Worm (Caenorhabditis elegans) whole organism, early embryonic: ENCODE data around the gene ZK666.11.
A peak's percentile ranks its signal among the peaks of the same experiment; 100 is the strongest.

ENCODE experiments used
- B0310.2 ChIP-seq: sonication (generic microtip); optimal IDR thresholded peaks from 2 replicates; lab custom pipeline; 2016; ENCODE audit warnings: mild to moderate bottlenecking, missing genetic modification characterization, missing compliant biosample characterization
- F13C5.2 ChIP-seq: sonication (generic microtip); optimal IDR thresholded peaks from 2 replicates; lab custom pipeline; 2017; ENCODE audit warnings: mild to moderate bottlenecking, missing genetic modification characterization, inconsistent platforms, missing compliant biosample characterization
- aly-1 ChIP-seq: sonication (generic microtip); optimal IDR thresholded peaks from 2 replicates; lab custom pipeline; 2016; ENCODE audit warnings: missing genetic modification characterization, missing compliant biosample characterization
- ama-1 ChIP-seq: fragments of 150-350 bp; optimal IDR thresholded peaks from 2 replicates; lab custom pipeline; 2014
- ceh-13 ChIP-seq: fragments of 200-800 bp; sonication (Bioruptor generic); optimal IDR thresholded peaks from 2 replicates; lab custom pipeline; 2018; ENCODE audit warnings: mild to moderate bottlenecking, missing genetic modification characterization, missing compliant biosample characterization
- ceh-36 ChIP-seq: sonication (generic microtip); optimal IDR thresholded peaks from 2 replicates; lab custom pipeline; 2016; ENCODE audit warnings: missing genetic modification characterization, inconsistent platforms, missing compliant biosample characterization
- ets-7 ChIP-seq: sonication (generic microtip); optimal IDR thresholded peaks from 2 replicates; lab custom pipeline; 2016; ENCODE audit warnings: missing genotype, missing genetic modification characterization, missing compliant biosample characterization
- flt-1 ChIP-seq: fragments of 200-800 bp; sonication (Bioruptor generic); IDR thresholded peaks from 2 replicates; pipeline ENCODE4 v1.3.6; 2022; ENCODE audit warnings: missing genetic modification characterization, missing compliant biosample characterization
- hmbx-1 ChIP-seq: sonication (generic microtip); optimal IDR thresholded peaks from 2 replicates; lab custom pipeline; 2016; ENCODE audit warnings: mild to moderate bottlenecking, missing genetic modification characterization, missing compliant biosample characterization
- hmg-4 ChIP-seq: fragments of 200-800 bp; sonication (Bioruptor generic); optimal IDR thresholded peaks from 2 replicates; lab custom pipeline; 2018; ENCODE audit warnings: mild to moderate bottlenecking, missing genetic modification characterization, missing compliant biosample characterization
- hnd-1 ChIP-seq: sonication (generic microtip); optimal IDR thresholded peaks from 2 replicates; lab custom pipeline; 2016; ENCODE audit warnings: missing genetic modification characterization, missing compliant biosample characterization
- pes-1 ChIP-seq: fragments of 200-800 bp; sonication (Bioruptor generic); IDR thresholded peaks from 2 replicates; pipeline ENCODE4 v1.3.6; 2022; ENCODE audit warnings: missing genetic modification reagents, missing genetic modification characterization, missing compliant biosample characterization
- scrt-1 ChIP-seq: fragments of 200-800 bp; sonication (Bioruptor generic); IDR thresholded peaks from 2 replicates; pipeline ENCODE4 v1.3.6; 2022; ENCODE audit warnings: missing genetic modification characterization, missing compliant biosample characterization
- sea-1 ChIP-seq: fragments of 200-800 bp; sonication (Bioruptor generic); conservative IDR thresholded peaks from 2 replicates; pipeline ENCODE4 v1.3.6; 2022; ENCODE audit warnings: missing genetic modification characterization, missing compliant biosample characterization
- tbx-11 ChIP-seq: fragments of 200-800 bp; sonication (Bioruptor generic); IDR thresholded peaks from 2 replicates; pipeline ENCODE4 v1.3.6; 2022; ENCODE audit warnings: missing genetic modification characterization, missing compliant biosample characterization
- tbx-37 ChIP-seq: fragments of 200-800 bp; sonication (Bioruptor generic); conservative IDR thresholded peaks from 2 replicates; pipeline ENCODE4 v1.3.6; 2022; ENCODE audit warnings: missing genetic modification reagents, missing genetic modification characterization, missing compliant biosample characterization
- tra-4 ChIP-seq: sonication (generic microtip); optimal IDR thresholded peaks from 2 replicates; lab custom pipeline; 2017; ENCODE audit warnings: missing genetic modification characterization, missing compliant biosample characterization

The ZK666.11 gene

DNA sequence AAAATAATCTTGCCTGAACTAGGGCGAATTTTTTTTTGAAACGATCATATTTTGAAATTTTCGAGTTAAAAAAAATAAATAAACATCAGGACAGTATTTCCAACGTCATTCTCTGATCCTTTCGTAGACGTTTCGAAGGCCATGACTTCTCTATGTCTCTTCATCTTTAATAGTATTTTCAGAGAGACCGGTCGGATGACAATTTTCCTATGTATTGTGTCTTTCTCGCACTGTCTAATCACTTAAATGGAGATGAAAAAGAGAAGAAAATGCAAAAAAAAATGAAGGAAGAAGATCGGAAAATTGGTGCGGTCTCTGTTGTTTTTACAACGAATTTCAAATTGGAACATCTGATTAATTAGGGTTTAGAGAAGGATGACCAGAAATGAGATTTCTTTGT lies 42.8 kb downstream of the ZK666.11 start:
- TF ChIP-seq hmbx-1 (no peak), tbx-11 (GFP tag; lab: Robert Waterston, UW) (no peak), hmg-4 (GFP tag; lab: Kevin White, UChicago) (no peak), flt-1 (GFP tag; lab: Robert Waterston, UW) (no peak), F13C5.2 (no peak), B0310.2 (tag; lab: Kevin White, UChicago) (no peak), ets-7 (no peak), ama-1 (no peak), tbx-37 (GFP tag; lab: Robert Waterston, UW) (no peak), ceh-36 (tag; lab: Kevin White, UChicago) (no peak), pes-1 (GFP tag; lab: Robert Waterston, UW) (no peak), hnd-1 (no peak), tra-4 (no peak), sea-1 (no peak), scrt-1 (GFP tag; lab: Robert Waterston, UW) (no peak)

ce11 chrII:10527649-10528134 lies 45.4 kb downstream of the ZK666.11 start, which contains the start of gene mab-10:
mab-10 (plus strand) TSS chrII:10528084.
- TF ChIP-seq ets-7 (no peak), scrt-1 (GFP tag; lab: Robert Waterston, UW) (peak; percentile 59; the same call in 1 of the 2 replicates)

ce11 chrII:10529218-10529751 lies 47.0 kb downstream of the ZK666.11 start:
- TF ChIP-seq tbx-37 (GFP tag; lab: Robert Waterston, UW) (0 out of 2 replicates have a peak, but pooled peaks have one; percentile 15), ceh-13 (no peak)

DNA sequence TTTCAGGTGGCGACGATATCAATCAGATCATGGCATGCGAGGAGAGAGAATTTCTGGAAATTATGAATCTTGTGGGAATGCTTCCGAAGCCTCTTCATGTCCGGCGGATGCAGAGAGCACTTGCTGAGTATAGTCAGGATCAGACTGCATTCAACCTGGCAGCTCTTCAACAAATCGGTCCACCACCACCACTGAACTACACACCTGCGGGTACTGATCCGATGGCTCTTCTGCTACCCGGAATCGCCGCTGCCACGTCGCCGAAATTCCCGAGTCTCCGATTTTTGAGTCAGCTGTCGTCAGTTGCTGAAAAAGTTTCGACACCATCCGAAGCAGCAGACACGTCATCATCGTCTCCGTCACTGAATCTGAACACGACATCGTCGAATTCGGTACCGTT lies 48.6 kb downstream of the ZK666.11 start:
- TF ChIP-seq B0310.2 (tag; lab: Kevin White, UChicago) (no peak), F13C5.2 (no peak)

DNA sequence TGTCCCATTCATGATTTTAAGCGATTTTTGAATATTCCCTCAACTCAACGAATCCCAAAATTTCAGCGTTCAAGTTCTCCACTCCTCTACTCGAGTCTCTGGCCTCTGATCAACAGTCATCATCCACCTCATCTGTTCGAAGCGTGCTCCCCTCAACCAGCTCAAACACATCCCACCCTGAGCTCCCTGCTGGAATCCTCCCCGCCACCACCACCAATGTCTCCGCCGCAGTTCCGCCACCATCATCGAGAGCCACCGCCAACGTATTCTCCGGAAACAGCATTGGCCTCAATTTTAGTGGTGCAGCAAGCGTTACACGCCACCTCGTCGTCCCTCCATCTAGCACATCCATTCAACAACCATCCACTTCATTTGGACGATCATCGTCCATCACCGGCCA lies 49.3 kb downstream of the ZK666.11 start:
- TF ChIP-seq tbx-11 (GFP tag; lab: Robert Waterston, UW), result no peak
- TF ChIP-seq ets-7, result no peak
- no peak for TF ChIP-seq ama-1
- no peak for TF ChIP-seq aly-1 (tag; lab: Kevin White, UChicago)
- TF ChIP-seq hmbx-1, result no peak

DNA sequence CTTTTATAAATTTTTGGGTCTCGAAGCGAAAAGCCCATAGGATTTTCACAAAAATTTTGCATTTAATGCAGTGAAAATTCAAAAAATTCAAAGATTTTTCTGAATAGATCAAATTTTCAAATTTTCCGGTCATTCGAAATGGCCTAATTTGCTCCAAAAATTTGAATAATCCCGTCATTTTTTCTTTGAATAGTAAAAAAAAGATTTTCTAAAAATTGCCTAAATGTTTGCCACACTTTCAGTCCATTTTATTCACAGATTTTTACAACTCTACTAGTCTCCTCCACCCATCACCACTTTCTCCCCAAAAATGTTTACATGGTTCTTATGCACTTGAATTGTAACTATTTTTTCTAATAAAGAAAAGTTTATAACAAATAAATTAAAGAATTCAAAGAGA lies 51.7 kb downstream of the ZK666.11 start:
- TF ChIP-seq tbx-11 (GFP tag; lab: Robert Waterston, UW), result no peak
- no peak for TF ChIP-seq F13C5.2
- no peak for TF ChIP-seq hmbx-1
- TF ChIP-seq ceh-13, result no peak
- no peak for TF ChIP-seq hnd-1
- no peak for TF ChIP-seq pes-1 (GFP tag; lab: Robert Waterston, UW)
- no peak for TF ChIP-seq tbx-37 (GFP tag; lab: Robert Waterston, UW)
- no peak for TF ChIP-seq ets-7
- no peak for TF ChIP-seq scrt-1 (GFP tag; lab: Robert Waterston, UW)
- TF ChIP-seq sea-1, result no peak
- TF ChIP-seq hmg-4 (GFP tag; lab: Kevin White, UChicago), result no peak
- no peak for TF ChIP-seq tra-4
- no peak for TF ChIP-seq ama-1
- TF ChIP-seq flt-1 (GFP tag; lab: Robert Waterston, UW), result no peak
- TF ChIP-seq B0310.2 (tag; lab: Kevin White, UChicago), result no peak
- TF ChIP-seq aly-1 (tag; lab: Kevin White, UChicago), result no peak
